Worm (Caenorhabditis elegans): ENCODE data around the gene fil-1.

The fil-1 gene

DNA sequence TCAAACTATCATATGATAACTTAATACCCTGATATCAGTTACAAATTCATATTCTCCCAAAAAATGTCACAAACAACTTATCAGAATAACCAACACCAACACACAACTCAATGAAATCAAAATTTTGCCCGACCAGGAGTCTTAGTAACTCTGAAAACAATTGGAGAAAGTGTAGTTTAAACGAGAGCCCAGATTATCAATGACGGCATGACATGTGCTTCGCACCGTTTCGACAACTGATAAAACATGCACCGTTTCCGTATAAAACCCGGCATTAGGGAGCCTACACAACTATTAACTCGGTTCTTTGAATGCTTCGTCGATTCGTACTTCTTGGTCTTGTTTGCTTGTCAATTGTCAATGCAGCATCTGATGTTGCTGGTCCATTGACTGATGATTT, at the start of gene fil-1:
TSS of gene fil-1 (plus strand) at position 219 of the 400 bp plus-strand sequence.
- TF ChIP-seq W03F9.2 (tag; optimal IDR thresholded peaks at IDR 0.05) (no peak), dao-5 (tag; optimal IDR thresholded peaks at IDR 0.05) (no peak), him-1 (tag; optimal IDR thresholded peaks at IDR 0.05) (no peak)

DNA sequence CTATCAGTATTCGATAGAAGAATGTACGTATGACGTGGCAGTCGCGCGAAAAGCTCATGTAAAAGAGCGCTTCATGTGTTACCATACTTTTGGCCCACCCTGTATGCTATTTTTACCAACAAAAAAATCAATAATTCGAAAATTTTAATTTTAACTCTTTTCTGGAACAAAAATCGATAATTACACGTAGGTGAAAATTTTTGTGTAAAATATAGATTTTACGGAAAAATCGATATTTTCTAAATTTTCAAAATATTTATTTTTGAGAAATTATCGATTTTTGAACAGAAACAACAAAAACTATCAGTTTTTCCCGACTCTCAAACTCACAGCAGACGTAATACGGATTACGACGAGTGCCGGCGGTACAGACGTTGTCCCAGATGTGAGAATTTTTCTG, 48.5 kb upstream of the fil-1 start:
- no peak for TF ChIP-seq him-1 (tag; optimal IDR thresholded peaks at IDR 0.05)

DNA sequence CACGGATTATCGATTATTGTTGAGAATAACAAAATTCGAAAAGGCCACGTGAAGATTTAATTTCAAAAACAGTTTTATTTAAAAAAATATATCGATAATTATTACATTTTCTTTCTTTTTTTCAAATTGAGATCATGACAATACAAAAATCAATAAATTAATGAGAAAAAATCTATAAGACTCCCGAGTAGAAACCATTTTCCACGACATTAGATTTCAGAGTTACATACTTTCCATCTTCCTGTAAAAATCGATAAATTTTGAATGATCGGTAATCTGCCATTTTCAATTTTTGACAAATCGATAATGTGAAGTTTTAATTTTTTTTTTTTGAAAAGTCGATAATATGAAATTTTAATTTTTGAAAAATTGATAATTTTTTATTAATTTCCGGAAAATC, 47.9 kb upstream of the fil-1 start, which contains the start of gene C30G7.3:
TSS of gene C30G7.3 (minus strand) at position 8 of the 400 bp plus-strand sequence.
- TF ChIP-seq W03F9.2 (tag; optimal IDR thresholded peaks at IDR 0.05), result no peak
- no peak for TF ChIP-seq dao-5 (tag; optimal IDR thresholded peaks at IDR 0.05)
- TF ChIP-seq him-1 (tag; optimal IDR thresholded peaks at IDR 0.05), result no peak

DNA sequence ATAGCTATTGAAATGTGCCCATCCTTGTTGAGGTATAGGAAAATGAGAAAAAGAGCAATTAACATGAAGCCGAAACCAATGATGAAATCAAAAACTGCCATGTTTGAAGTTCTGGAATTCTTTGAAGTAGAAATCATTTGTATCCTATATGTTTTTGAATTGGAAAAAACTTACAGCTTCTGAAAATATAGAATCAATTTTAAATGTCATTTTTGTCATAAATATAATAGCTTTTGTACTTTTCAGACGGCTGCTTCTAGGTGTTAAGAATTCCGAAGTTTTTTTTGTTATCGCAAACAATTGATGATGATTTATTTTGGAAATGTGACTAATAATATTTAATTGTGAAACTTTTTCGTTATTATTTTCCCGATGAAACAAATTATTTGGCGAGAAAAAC, 46.6 kb upstream of the fil-1 start, which contains the start of gene C30G7.4:
TSS of gene C30G7.4 (minus strand) at position 101 of the 400 bp plus-strand sequence.
- TF ChIP-seq dao-5 (tag; optimal IDR thresholded peaks at IDR 0.05) (no peak), him-1 (tag; optimal IDR thresholded peaks at IDR 0.05) (no peak), W03F9.2 (tag; optimal IDR thresholded peaks at IDR 0.05) (no peak)

DNA sequence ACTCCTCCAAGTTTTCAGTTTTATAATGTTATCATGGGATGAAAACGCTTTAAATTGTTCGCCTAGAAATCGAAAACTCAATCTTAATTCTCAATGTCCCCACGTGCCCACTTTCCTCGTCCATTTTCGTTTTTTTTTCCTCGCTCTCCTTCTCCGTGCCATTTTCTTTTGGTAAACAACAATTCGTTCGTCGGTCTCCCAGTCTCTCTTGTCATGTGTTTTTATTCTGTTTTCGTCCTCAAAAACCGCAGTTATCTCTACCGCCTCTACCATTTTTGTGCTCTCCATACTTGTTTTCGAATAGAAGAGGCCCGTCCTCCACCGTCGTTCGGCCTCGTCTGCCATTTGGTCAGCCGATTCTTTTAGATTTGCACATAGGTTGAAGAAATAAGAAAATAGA, 45.1 kb upstream of the fil-1 start:
- TF ChIP-seq him-1 (tag; optimal IDR thresholded peaks at IDR 0.05), result no peak
- no peak for TF ChIP-seq dao-5 (tag; optimal IDR thresholded peaks at IDR 0.05)
- no peak for TF ChIP-seq W03F9.2 (tag; optimal IDR thresholded peaks at IDR 0.05)

DNA sequence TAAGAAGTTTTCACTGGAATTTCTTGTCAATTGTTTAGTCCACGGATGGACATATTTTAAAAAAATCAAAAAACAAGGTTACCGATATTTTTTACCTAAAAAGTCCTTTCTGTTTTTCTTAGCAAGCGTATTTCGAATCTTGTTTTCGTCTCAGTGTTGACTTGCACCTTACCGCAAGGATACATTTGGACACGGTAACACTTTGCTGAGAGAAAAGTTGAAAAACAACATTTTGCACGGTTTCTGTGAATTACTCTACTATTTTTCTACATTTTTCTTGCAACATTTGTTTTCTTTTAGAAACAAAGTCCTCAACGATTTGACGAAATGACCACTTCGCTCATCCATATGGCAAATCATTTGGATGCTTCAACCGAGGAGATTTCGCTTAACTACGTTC, 44.2 kb upstream of the fil-1 start, which contains the start of gene hil-1:
TSS of gene hil-1 (plus strand) at position 301 of the 400 bp plus-strand sequence.
- no peak for TF ChIP-seq W03F9.2 (tag; optimal IDR thresholded peaks at IDR 0.05)

DNA sequence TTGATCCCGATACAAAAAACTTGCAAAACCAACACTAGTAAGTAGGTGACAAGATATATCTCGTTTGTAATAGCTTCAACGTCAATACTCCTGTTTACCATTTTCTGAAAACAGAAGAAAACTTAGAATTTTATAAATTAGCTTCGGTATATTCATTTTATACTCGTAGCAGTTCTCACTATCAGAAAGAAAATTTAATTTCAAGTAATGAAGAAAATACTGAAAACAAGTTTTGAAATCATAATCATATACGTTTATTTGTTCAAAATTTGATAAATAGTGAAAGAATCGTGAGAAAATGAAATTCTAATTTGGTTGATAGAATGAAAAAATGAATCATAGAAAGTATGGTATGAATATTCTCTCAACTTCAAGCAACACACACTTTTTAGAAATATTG, 39.0 kb upstream of the fil-1 start, which contains the start of gene C30G7.5:
TSS of gene C30G7.5 (minus strand) at position 101 of the 400 bp plus-strand sequence.
- TF ChIP-seq him-1 (tag; optimal IDR thresholded peaks at IDR 0.05), result no peak
- no peak for TF ChIP-seq W03F9.2 (tag; optimal IDR thresholded peaks at IDR 0.05)
- TF ChIP-seq dao-5 (tag; optimal IDR thresholded peaks at IDR 0.05), result no peak

DNA sequence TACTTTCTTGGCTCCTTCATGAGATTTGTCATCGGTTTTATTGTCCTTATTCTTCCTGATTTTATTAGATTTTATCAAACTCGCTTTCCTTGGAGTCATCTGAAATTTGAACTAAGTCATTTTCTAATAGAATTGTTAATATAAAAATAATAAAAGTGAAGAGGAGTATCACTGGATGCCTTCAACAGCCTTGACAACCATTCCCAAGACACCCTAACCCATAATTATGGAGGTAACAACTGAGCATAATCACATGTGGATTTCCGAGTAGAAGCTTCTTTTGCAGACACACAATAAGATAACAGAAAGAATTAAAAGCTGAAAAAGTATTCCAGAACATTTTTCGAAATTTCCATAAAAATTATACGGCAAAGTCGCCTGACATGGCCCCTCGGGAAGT, 38.0 kb upstream of the fil-1 start, which contains the start of gene F02D8.9:
TSS of gene F02D8.9 (minus strand) at position 101 of the 400 bp plus-strand sequence.
- no peak for TF ChIP-seq him-1 (tag; optimal IDR thresholded peaks at IDR 0.05)
- TF ChIP-seq dao-5 (tag; optimal IDR thresholded peaks at IDR 0.05), result no peak
- no peak for TF ChIP-seq W03F9.2 (tag; optimal IDR thresholded peaks at IDR 0.05)

DNA sequence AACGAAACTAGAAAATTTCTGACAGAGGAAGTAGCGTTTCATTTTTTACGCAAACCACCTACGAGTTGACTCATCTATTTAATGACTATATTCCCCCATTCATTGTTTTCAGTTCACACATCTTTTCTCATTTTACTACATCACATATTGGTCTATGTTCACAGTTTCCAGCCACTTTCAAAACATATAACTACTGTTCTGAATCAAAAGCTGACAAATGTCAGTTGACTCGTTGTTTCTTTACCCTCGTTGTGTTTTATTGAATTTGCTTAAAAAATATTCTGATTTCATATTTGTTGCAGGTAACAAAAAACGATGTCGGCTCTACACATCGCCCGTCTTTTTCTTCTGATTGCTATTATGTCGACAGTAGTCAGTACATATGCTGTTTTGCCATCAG, 22.5 kb upstream of the fil-1 start, which contains the start of gene nlp-59:
TSS of gene nlp-59 (plus strand) at position 301 of the 400 bp plus-strand sequence.
- TF ChIP-seq him-1 (tag; optimal IDR thresholded peaks at IDR 0.05) (no peak), dao-5 (tag; optimal IDR thresholded peaks at IDR 0.05) (no peak), W03F9.2 (tag; optimal IDR thresholded peaks at IDR 0.05) (no peak)

DNA sequence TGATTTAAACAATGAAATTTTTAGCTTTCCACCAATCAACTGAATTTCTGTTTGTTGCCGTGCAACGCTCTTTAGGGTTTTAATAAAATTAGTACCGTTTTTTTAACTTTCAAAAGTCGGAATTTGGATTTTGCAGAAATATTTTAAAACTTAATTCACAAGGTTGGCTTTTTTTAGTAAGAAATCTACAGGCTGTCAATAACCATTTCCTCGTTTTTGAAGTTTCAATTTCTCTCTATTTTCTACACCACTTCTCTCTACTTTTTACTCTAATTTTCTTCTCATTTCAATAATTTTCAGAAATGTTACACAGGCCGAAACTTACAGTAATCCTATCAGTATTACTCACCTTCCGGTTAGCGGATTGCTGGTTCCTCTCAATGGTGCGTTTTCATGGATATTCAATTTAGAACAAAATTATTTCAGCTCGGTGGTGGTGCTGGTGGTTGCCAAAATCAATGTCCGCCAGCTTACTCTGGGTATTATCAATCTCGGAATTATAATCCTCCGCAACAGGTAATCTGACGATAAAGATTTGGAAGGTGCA, 15.4 kb upstream of the fil-1 start, which contains the start of the genes grd-12 and F02D8.1:
TSS of gene grd-12 (plus strand) at position 301 of the 547 bp plus-strand sequence.
TSS of gene F02D8.1 (minus strand) at position 497 of the 547 bp plus-strand sequence.
- TF ChIP-seq dao-5 (tag; optimal IDR thresholded peaks at IDR 0.05) (no peak), him-1 (tag; optimal IDR thresholded peaks at IDR 0.05) (no peak), W03F9.2 (tag; optimal IDR thresholded peaks at IDR 0.05) (no peak)

DNA sequence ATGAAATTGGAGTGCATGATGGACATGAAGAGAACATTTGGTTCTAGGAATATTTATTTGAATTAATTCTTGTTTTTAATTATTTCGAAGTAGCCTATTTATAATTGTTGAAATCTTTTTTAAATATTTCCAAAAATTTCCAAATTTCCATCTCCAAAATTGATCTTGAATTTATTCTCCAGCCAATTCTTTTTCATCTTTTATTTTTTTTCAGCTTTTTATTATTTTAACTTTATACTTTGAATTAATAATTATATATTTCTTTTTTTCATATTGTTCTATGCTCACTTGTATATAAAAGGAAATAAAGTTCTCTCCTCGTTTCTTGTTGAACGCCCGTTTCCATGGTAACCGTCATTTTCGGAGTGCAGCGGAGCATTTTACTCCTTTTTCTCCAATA, 13.7 kb upstream of the fil-1 start, which contains the start of gene xbx-1:
TSS of gene xbx-1 (plus strand) at position 301 of the 400 bp plus-strand sequence.
- TF ChIP-seq W03F9.2 (tag; optimal IDR thresholded peaks at IDR 0.05), result no peak
- TF ChIP-seq him-1 (tag; optimal IDR thresholded peaks at IDR 0.05), result no peak
- no peak for TF ChIP-seq dao-5 (tag; optimal IDR thresholded peaks at IDR 0.05)

DNA sequence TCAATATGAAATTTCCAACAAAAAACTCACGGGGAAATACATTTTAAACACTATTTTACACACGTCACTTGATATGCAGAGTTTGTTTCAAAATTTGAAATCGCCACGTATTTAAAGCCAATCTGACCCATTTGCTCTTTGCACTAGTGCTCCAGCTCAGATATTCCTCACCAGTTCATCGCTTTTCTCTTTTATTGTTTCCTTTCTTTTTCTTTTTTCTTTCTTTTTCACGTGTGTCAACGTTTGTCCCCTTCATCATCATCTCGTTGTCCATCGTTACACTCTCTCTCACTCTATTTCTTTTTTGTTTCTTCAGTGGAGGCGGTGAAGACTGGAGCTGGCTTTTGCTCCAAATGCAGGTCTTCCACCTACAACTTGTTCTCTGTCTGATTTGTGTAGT, 9.0 kb upstream of the fil-1 start, which contains the start of gene F02D8.4:
TSS of gene F02D8.4 (plus strand) at position 301 of the 400 bp plus-strand sequence.
- no peak for TF ChIP-seq him-1 (tag; optimal IDR thresholded peaks at IDR 0.05)
- no peak for TF ChIP-seq W03F9.2 (tag; optimal IDR thresholded peaks at IDR 0.05)
- TF ChIP-seq dao-5 (tag; optimal IDR thresholded peaks at IDR 0.05), result no peak

DNA sequence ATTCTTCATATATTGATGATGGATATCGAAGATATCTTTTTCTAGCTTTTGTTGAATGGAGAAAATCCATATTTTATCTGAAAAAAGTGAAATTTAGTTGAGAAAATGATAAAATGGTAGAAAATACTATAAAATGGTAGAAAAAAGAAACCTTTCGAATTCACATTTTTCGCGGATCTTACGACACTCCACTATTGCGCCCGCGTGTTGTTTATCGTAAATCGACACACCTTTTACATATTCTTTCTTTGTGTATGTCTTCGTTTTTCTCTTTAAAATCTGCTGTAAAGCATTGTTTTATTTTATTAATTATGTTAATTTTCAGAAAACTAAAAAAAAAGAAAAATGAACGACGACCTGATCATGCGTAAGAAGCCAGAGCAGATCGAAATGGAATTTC, 2.8 kb upstream of the fil-1 start, which contains the start of the genes cdt-2 and T01C3.2:
TSS of gene cdt-2 (minus strand) at position 284 of the 400 bp plus-strand sequence.
TSS of gene T01C3.2 (plus strand) at position 326 of the 400 bp plus-strand sequence.
- TF ChIP-seq him-1 (tag; optimal IDR thresholded peaks at IDR 0.05) (no peak), W03F9.2 (tag; optimal IDR thresholded peaks at IDR 0.05) (no peak), dao-5 (tag; optimal IDR thresholded peaks at IDR 0.05) (no peak)

DNA sequence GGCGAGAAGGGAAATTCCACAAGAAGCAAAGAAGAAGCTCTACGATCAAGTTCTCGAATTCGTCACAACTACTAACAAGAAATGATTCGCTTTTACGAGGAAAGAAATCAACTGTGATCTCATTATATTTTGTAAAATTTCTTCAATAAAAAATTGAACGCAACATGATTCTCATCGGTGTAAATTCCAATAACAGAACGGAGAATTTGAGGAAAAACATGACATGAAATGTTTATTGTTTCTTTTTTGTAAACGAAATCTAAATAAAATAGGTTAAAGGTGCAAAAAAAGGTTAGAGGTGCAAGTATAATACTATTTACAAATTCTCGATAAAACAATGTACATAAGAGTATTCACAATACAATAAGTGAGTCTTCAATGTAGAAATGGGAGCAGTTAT, 2.1 kb upstream of the fil-1 start:
- no peak for TF ChIP-seq dao-5 (tag; optimal IDR thresholded peaks at IDR 0.05)
- TF ChIP-seq him-1 (tag; optimal IDR thresholded peaks at IDR 0.05), result no peak
- no peak for TF ChIP-seq W03F9.2 (tag; optimal IDR thresholded peaks at IDR 0.05)
